Fruit fly (Drosophila melanogaster) whole organism, wandering third instar larva: ENCODE data around the gene PSMG1.

Experiments used
- Jra ChIP-seq: sonication (Bioruptor generic); optimal IDR thresholded peaks from 2 replicates; lab custom pipeline; 2016; ENCODE audit warnings: missing biosample characterization, missing genetic modification characterization
- dmrt93B ChIP-seq: fragments of 200-800 bp; sonication (Bioruptor generic); optimal IDR thresholded peaks from 2 replicates; lab custom pipeline; 2018; ENCODE audit warnings: missing biosample characterization, mild to moderate bottlenecking, missing genetic modification characterization

dm6 chr3R:5821750-5822149 lies 27.6 kb upstream of the PSMG1 start, which contains the start of gene CG46303:
- TF ChIP-seq dmrt93B (GFP tag; lab: Kevin White, UChicago), result no peak
- TF ChIP-seq Jra (GFP tag; lab: Kevin White, UChicago), result no peak
